Worm (Caenorhabditis elegans) whole organism, dauer: ENCODE data around the gene nucl-1.

Source experiments
- unc-62 ChIP-seq: sonication (generic microtip); optimal IDR thresholded peaks from 2 replicates; lab custom pipeline; 2017; ENCODE audit warnings: missing biosample characterization, missing genetic modification reagents, missing genetic modification characterization

The nucl-1 gene

DNA sequence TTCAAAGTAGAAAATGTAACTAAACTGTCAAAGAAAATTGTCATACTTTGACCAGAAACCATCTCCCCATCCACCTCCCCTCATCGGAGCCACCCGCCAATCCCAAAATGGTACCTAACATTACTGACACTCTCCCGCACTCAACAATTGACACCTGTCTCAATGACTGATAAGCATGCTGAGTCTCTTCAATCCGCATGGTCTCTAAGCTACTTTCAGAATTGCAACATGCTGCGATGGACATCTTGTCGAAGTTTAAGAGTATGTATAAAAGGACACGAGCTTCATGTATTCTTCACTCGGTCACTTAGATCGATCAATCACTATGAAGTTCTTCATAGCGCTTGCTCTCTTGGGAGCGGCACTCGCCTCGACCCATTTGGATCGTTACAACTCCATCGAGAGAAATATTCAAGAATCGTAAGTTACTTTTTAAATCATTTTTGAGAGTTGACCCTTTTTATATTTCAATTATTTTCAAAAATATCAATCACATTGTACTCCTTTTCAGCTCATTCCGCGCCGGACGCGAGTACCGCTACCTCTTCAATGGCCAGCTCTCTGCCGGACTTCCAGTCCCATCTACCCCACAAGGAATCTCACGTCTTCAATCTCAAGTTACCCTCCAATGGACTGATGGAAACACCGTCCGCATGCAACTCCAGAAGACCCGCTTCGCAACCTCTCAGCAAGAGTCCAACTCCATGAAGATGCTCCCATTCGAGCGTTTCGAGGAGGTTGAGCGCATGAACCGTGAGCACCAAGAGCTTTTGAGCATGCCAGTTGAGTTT lies 28.3 kb downstream of the nucl-1 start, which contains the start of gene vit-6:
Gene vit-6, plus strand, starts transcription at position 310 of the 791 bp plus-strand sequence.
- no peak for TF ChIP-seq unc-62 (GFP tag; lab: Kevin White, UChicago)

DNA sequence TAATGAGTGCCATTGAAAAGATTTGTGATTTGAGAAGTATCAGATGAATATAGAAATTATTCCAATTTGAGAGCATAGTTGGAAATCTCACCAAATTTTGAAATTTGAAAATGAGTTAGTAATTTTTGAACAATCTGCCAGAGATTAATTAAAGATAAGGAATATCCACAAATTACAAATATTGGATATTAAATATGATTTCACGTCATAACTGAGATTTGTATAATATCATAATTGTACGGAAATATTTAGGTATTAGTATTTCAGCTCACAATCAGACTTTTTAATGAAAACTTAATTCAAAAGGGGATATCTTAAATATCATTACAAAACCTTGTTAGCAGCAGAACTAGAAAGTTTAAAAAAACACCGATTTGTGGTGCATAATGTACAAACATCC lies 29.4 kb downstream of the nucl-1 start, which contains the start of gene K07H8.7:
Gene K07H8.7, minus strand, starts transcription at position 101 of the 400 bp plus-strand sequence.
- no peak for TF ChIP-seq unc-62 (GFP tag; lab: Kevin White, UChicago)

DNA sequence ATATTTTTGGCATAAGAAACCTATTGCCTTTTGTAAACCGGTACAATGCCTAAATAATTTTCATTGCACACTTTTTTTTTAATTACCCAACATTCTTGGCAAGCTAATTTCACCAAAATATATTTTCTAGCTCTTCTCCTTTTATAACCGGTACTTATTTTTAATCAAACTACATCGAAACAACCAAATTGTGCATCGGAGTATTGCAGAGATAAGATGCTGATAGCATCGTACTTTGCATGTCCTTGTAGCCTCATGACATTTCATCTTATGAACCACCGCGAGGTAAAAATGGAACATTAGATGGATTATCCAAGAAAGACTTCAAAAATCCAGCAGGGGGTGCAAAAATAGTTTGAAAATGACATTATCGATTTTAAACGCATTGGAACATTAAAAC lies 34.1 kb downstream of the nucl-1 start:
- no peak for TF ChIP-seq unc-62 (GFP tag; lab: Kevin White, UChicago)

DNA sequence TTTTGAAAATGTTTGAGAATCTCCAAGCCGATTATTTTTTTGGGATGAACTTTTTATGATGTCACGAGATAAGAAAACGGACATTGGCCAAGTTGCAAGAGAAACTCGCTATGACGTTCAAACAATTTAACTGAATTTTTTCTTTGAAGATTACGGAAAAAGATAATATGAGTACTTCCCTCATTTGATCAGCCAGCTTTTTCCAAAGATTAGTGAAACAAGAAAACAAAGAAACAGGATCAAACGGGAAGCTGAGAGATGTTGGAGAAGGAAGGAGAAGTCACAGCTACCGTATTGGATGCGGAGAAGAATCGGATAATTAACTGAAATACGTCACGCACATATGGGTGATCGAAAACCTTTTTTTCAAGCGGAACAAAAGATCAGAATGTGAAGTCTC lies 35.1 kb downstream of the nucl-1 start:
- no peak for TF ChIP-seq unc-62 (GFP tag; lab: Kevin White, UChicago)

DNA sequence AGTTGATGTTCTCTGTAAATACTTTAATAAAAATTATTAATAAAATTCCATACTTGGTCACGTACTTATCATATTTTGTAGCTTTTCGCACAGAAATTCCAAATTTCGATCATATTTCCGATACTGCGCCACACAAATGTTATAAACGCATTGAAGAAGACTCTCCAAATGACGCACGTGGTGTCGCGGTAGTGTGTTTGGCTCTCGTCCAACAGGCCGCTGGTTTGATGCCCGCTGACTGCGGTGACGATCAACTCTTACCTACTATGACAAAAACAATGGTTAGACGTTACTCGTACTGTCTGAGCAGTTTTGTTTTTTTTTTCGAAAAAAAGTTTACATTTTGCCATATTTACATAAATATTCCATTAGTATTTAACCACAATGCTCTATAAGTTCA lies 36.5 kb downstream of the nucl-1 start:
- no peak for TF ChIP-seq unc-62 (GFP tag; lab: Kevin White, UChicago)

DNA sequence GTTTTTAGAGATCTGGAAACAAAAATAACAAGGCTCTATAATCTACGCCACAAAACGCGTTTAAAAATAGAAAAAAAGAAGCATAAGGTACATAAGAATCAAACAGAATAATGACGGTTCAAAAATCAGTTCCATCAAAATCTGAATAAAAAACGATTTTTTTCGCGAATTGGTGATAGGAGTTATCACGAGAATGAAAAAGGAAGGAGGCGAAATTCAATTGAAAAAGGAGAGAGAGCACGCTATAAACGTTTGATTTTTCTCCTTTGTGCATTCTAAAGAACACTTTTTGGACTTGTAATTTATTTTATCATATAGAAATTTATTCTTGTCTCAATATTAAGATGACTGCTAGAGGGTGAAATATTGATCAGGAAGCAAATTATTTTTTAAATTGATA lies 38.0 kb downstream of the nucl-1 start:
- TF ChIP-seq unc-62 (GFP tag; lab: Kevin White, UChicago), result no peak

DNA sequence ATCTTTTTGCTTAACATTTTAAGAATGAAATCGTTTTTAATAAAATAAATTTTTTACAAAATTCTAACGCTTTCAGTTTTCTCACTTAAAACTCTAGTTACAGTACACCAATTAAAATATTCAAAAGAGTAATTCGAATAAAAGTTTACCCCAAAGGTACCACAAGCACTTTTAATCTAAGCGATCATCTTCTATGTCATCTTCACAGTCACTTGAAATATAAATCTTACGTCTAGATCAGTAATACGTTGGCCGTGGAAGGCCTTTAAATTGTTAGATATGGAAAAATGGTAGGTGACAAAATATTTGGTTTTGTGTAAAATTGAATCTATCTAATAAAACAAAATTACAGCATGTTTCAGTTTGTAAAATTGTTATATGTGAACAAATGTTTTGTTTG lies 42.0 kb downstream of the nucl-1 start:
- no peak for TF ChIP-seq unc-62 (GFP tag; lab: Kevin White, UChicago)

DNA sequence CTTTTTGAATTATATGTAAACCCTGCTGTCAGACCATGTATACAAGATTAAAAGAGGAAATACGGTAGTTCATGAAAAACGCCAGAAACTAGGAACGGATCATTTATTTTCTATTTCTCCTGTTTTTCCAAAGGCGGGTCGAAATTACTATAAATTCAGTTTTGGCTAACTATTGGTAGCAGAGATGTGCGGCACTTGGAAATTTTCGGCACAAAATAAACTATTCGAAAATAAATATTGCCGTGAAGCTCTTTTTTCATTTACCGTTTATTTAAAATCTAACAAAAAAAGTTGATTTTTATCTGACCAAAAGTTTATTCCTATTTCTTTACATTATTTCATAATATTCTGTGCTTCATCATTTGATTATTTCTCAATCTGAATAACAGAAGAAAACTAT lies 45.2 kb downstream of the nucl-1 start, which contains the start of gene T09A12.1:
Gene T09A12.1, plus strand, starts transcription at position 301 of the 400 bp plus-strand sequence.
- TF ChIP-seq unc-62 (GFP tag; lab: Kevin White, UChicago), result no peak

DNA sequence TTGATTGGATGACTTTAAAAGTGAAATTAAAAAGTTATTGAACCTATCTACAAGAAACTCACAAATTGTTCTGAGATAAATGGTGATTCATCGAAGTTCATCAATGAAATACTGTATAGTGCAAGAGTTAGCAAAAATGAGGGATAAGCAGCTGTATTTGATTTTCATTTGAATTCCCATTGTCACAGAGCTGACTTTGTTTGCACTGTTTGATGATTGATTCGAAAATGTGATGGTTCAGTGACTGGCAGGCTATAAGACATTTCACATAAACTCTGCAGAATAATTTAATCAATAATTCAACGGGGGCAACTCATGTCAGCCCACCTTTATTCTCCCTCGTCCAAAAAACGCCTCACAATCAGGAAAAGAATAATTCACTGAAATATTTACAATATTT lies 45.7 kb downstream of the nucl-1 start, which contains the start of gene T09A12.8:
Gene T09A12.8, minus strand, starts transcription at position 101 of the 400 bp plus-strand sequence.
- no peak for TF ChIP-seq unc-62 (GFP tag; lab: Kevin White, UChicago)

DNA sequence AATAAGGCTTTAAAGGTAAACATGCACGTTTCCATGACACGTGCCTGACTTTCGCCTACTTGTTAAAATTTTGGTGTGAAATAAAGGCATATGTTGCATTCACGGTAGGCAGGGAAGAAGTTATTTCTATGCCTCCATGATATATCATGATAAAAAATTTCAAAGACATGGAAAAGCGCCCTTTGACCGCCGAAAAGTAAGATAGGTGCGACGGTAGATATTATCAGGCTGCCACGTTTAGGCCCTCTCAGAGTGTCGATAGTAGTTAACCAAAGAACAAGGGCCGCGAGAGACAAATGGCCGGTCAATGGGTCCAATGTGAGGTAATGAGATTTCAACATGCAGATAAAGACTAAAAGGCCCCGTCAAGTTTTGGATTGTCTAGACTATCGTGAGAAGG lies 46.2 kb downstream of the nucl-1 start:
- TF ChIP-seq unc-62 (GFP tag; lab: Kevin White, UChicago), result no peak

DNA sequence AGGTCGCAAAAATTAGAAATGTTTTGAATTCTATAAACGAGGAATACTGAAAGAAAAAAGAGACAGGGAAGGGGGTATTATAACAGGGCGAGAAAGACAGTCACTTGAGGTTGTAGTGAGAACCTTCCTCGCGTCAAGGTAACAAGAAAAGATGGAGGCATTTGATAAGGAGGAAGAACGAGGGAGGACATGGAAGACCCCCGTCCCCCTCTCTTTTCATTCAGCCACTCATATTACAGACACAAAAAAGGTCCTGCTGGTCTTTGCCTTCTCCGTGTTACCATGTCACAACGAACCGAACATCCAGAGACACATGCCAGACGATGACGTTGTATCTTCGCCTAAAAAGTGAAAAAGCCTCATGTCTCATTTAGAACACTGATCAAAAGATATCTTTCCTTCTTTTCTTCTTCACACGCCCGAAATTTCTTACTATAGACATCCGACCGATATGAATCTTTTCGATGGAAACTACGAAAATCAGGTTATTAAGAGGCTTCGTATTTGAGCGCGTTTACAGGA lies 48.0 kb downstream of the nucl-1 start:
- no peak for TF ChIP-seq unc-62 (GFP tag; lab: Kevin White, UChicago)

DNA sequence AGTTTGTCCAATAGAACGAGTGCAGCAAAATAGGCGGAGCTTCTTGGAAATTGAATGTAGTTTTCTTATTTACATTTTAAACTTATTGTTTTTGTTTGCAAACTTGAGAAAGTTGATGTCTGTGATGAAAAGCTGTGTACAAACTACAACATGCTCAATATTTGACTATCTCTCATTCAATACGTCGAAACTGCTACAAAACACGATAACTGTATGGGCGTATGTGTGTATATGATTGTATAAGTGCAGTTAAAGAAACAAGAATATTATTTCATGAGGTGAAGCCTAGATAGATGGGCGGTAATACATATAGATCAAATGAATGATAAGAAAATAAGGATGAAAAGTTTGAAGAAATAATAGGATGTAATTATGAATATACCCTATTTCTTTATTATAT lies 49.7 kb downstream of the nucl-1 start:
- no peak for TF ChIP-seq unc-62 (GFP tag; lab: Kevin White, UChicago)
